Worm (Caenorhabditis elegans): ENCODE measurements around the gene C29A12.22.

- no peak for TF ChIP-seq tbx-11 (GFP tag; IDR thresholded peaks at IDR 0.05)
- no peak for TF ChIP-seq hmg-4 (GFP tag; optimal IDR thresholded peaks at IDR 0.05)
- TF ChIP-seq hmbx-1 (tag; optimal IDR thresholded peaks at IDR 0.05), result no peak
- TF ChIP-seq ama-1 (optimal IDR thresholded peaks at IDR 0.05), result no peak
- TF ChIP-seq sea-1 (GFP tag; conservative IDR thresholded peaks at IDR 0.05), result no peak
- TF ChIP-seq pes-1 (GFP tag; IDR thresholded peaks at IDR 0.05), result no peak
- no peak for TF ChIP-seq F13C5.2 (tag; optimal IDR thresholded peaks at IDR 0.05)
- no peak for TF ChIP-seq hnd-1 (tag; optimal IDR thresholded peaks at IDR 0.05)
- TF ChIP-seq aly-1 (tag; optimal IDR thresholded peaks at IDR 0.05), result no peak
- TF ChIP-seq tbx-37 (GFP tag; conservative IDR thresholded peaks at IDR 0.05), result no peak
- no peak for TF ChIP-seq flt-1 (GFP tag; IDR thresholded peaks at IDR 0.05)
Measured at ce11 chrV:10801154-10801553, 10.7 kb upstream of the C29A12.22 start, which contains the start of gene D1054.18.
